Worm (Caenorhabditis elegans) whole organism, young adult: ENCODE measurements around the gene paqr-3.

Experiments used
- ama-1 ChIP-seq, 3 experiments: fragments of 150-350 bp in 1 of 3; sonication (generic microtip) in 2 of 3; optimal IDR thresholded peaks; 2 replicates each; lab custom pipeline; 2014 to 2018; ENCODE audit warnings: missing biosample characterization in 2 of 3, missing genetic modification characterization in 2 of 3, missing genetic modification reagents in 2 of 3
- ccch-3 ChIP-seq: fragments of 200-800 bp; sonication (Bioruptor generic); optimal IDR thresholded peaks from 2 replicates; lab custom pipeline; 2018; ENCODE audit warnings: mild to moderate bottlenecking, missing genetic modification characterization, missing compliant biosample characterization
- cebp-2 ChIP-seq: fragments of 200-800 bp; sonication (Bioruptor generic); IDR thresholded peaks from 2 replicates; pipeline ENCODE4 v1.3.6; 2022; ENCODE audit warnings: missing genetic modification characterization, missing compliant biosample characterization
- ets-4 ChIP-seq: fragments of 200-800 bp; sonication (Bioruptor generic); optimal IDR thresholded peaks from 2 replicates; lab custom pipeline; 2018; ENCODE audit warnings: mild to moderate bottlenecking, missing genetic modification characterization, missing compliant biosample characterization
- lin-35 ChIP-seq, 3 experiments: fragments of 150-350 bp in 2 of 3; sonication (generic microtip) in 1 of 3; optimal IDR thresholded peaks; 2 replicates each; lab custom pipeline; 2014 to 2018; ENCODE audit warnings: missing biosample characterization in 3 of 3, missing genetic modification characterization in 3 of 3, missing genetic modification reagents in 3 of 3
- mel-28 ChIP-seq: sonication (generic microtip); optimal IDR thresholded peaks from 2 replicates; lab custom pipeline; 2016; ENCODE audit warnings: borderline replicate concordance, mild to moderate bottlenecking, missing genetic modification characterization, missing compliant biosample characterization
- nhr-90 ChIP-seq: sonication (generic microtip); optimal IDR thresholded peaks from 2 replicates; lab custom pipeline; 2016; ENCODE audit warnings: missing genotype, mild to moderate bottlenecking, missing genetic modification characterization, missing compliant biosample characterization
- pha-4 ChIP-seq: fragments of 150-350 bp; sonication (generic microtip); optimal IDR thresholded peaks from 2 replicates; lab custom pipeline; 2014; ENCODE audit warnings: missing biosample characterization, missing genetic modification reagents, missing genetic modification characterization
- unc-130 ChIP-seq: sonication (generic microtip); optimal IDR thresholded peaks from 2 replicates; lab custom pipeline; 2016; ENCODE audit warnings: missing genetic modification reagents, missing genetic modification characterization, missing compliant biosample characterization
- unc-62 ChIP-seq: fragments of 150-350 bp; optimal IDR thresholded peaks from 2 replicates; lab custom pipeline; 2014; ENCODE audit warnings: missing biosample characterization, missing genetic modification reagents, missing genetic modification characterization
- ztf-28 ChIP-seq: fragments of 200-800 bp; sonication (Bioruptor generic); IDR thresholded peaks from 2 replicates; pipeline ENCODE4 v1.3.6; 2022; ENCODE audit warnings: missing genetic modification reagents, missing genetic modification characterization, missing compliant biosample characterization

ce11 chrIV:14417128-14417527 lies 33.6 kb upstream of the paqr-3 start, which contains the start of gene F55B11.6:
- no peak for TF ChIP-seq unc-62 (GFP tag; lab: Kevin White, UChicago)
- TF ChIP-seq ccch-3 (GFP tag; lab: Kevin White, UChicago) = no peak
- no peak for TF ChIP-seq nhr-90 (tag; lab: Kevin White, UChicago)
- no peak for TF ChIP-seq pha-4 (tag; lab: Kevin White, UChicago)
- TF ChIP-seq mel-28 (tag; lab: Kevin White, UChicago) = no peak
- TF ChIP-seq lin-35 (GFP tag; optimal IDR thresholded peaks at IDR 0.05; lab: Kevin White, UChicago) = no peak
- TF ChIP-seq ama-1 (optimal IDR thresholded peaks at IDR 0.05; lab: Kevin White, UChicago) = no peak
- no peak for TF ChIP-seq ama-1 (GFP tag; optimal IDR thresholded peaks at IDR 0.05; lab: Kevin White, UChicago)
- TF ChIP-seq cebp-2 (GFP tag; lab: Robert Waterston, UW) = no peak
- TF ChIP-seq ztf-28 (GFP tag; lab: Robert Waterston, UW) = no peak
- no peak for TF ChIP-seq ets-4 (GFP tag; lab: Kevin White, UChicago)
- TF ChIP-seq unc-130 (GFP tag; lab: Kevin White, UChicago) = no peak
